Fruit fly (Drosophila melanogaster): ENCODE results near the gene rols.

Gene rols

DNA sequence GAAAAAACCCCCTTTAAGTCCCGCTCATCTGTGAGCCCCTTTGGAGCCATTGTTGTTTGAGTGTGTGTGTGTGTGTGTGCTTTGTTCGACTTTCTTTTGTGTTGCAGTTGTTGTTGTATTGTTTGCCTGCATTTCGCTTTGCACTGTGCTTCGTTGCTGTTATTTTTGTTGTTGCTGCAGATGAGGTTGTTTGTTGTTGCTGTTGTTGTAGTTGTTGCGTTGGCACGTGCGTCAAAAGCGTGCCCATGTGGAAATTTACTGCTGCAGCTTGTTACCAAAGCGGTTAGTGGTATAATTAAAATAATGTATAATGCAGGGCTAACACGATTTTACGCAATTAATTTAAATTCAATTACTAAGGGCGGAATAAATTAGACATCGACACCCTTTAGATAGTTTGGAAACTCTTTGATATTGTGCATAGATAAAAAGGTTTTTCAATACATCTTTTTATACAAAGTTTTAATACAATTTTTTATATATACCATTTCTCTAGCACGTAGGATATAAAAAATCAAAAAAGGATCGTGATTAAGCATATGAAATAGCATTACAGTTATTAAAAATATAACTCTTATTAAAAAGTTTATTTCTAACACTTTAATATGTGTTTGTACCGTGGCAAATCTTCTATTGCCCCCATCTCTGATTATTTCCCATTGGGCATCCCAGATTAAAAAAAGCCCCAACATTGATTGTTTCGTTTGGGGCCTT lies 25.7 kb upstream of the rols start:
- no peak for TF ChIP-seq CG8478 (optimal IDR thresholded peaks at IDR 0.05)
- TF ChIP-seq CTCF (optimal IDR thresholded peaks at IDR 0.05): no peak

DNA sequence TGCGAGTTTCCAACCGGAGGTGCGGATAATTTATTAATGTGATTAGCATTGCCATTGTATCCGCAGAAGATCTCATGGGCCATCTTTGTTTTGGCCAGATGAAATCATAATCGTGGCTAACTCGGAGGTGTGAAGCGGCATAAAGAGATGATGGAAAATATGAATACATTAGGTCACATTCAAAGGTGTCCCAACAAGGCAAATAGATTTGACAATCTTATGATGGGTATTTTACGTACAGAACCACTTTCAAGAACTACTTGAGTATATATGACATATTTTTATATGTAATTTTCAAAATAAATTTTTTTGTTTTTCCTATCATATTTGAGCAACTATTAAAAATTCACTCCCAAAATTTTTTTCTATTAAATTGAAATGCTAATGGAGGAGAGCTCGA lies 23.7 kb upstream of the rols start, which contains the start of gene CG17154:
Gene CG17154, plus strand, starts transcription at position 301 of the 400 bp plus-strand sequence.
- TF ChIP-seq CTCF (optimal IDR thresholded peaks at IDR 0.05): no peak
- no peak for TF ChIP-seq CG8478 (optimal IDR thresholded peaks at IDR 0.05)

DNA sequence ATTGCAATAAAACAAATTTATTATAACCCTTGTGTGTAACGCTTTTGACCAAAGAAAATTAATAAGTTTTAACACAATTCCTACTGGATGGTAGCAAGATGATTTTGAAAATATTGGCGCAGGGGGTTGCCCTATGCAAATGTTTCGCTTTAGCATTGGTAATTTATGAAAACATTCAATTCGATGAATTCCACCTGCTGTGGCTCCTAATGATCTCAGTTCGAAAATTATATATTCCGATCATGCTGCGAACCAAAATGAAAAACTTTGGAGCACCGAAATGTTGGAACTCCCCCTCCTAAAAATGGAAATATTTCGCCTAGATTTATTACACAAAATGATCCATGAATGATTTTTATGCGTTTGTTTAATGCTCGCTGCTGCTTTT lies 21.0 kb upstream of the rols start:
- TF ChIP-seq CG8478 (optimal IDR thresholded peaks at IDR 0.05): no peak
- TF ChIP-seq CTCF (optimal IDR thresholded peaks at IDR 0.05): no peak

DNA sequence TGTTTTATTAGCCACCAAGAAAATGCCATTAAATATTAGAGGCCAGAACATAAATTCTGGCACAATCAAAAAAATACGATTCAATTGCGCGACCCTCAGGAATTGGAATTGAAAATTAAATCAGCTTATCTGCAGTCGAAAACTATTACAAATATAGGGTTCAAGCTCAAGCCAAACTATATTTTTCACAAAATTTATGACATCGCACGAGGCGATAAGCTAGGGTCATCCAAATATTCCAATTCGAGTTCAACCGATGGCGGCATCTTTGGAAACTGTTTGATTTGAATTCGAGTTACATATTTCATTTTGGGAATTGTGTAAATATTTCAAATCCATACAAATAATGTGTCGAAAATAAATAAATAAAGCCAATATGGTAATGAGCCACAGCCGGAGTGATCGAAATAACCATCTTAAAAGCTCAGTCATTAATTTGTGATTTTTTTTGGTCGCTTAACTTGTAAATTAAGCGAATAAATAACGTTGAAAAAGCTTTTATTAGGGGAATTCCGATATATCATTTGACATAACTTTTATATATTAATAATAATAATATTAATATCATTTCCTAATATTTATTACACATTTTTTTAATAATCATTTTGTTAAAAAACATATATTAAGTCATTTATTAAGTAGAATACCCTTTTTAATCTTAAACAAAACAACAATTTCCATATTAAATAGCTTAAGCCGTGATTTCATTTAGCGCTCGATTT lies 20.5 kb upstream of the rols start:
- TF ChIP-seq CTCF (optimal IDR thresholded peaks at IDR 0.05): no peak
- TF ChIP-seq CG8478 (optimal IDR thresholded peaks at IDR 0.05): no peak

DNA sequence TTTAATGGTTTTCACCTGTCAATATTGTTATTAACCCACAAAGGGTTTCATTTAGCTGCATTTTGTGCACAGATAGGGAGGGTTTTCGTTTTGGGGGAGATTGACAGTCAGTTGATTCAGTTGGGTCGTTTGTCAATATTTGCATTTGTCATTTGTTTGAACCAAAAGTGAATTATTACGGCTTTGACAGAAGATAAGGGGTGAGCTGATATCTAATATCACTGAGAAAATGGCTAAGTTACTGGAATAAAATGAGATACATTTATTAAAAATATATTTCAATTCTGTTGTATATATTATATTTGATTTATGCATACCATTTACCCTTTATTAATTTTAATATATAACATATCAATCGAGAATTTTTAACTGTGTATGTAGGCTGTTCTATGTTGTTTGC lies 19.2 kb upstream of the rols start:
- no peak for TF ChIP-seq CTCF (optimal IDR thresholded peaks at IDR 0.05)
- no peak for TF ChIP-seq CG8478 (optimal IDR thresholded peaks at IDR 0.05)

DNA sequence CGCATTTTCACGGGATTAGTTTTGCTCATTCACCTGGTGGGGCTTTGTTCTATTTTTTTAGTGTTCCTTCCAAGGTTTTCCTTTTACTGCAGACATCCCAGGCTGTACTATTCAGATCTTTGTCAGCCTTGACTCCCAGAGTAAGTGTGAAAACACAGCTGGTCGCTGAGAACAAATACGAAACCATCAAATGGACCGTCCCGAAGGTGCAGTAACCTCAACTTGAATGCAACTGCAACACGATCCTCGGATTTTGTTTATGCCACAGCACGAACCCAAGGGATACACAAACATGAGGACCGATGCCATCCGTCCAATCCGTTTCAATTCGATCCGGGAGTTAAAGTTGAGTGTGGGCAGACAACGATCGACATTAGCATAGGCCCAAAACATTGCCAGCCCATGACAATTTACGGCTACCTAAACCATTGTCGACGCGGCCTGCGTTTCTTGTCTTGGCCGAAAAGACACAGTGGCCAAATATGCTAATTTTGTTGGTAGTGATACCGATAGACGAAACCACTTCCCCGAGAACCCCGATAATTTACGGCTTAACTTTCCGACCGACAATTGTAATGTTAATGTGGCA lies 18.5 kb upstream of the rols start:
- TF ChIP-seq CG8478 (optimal IDR thresholded peaks at IDR 0.05) (no peak), CTCF (optimal IDR thresholded peaks at IDR 0.05) (no peak)

DNA sequence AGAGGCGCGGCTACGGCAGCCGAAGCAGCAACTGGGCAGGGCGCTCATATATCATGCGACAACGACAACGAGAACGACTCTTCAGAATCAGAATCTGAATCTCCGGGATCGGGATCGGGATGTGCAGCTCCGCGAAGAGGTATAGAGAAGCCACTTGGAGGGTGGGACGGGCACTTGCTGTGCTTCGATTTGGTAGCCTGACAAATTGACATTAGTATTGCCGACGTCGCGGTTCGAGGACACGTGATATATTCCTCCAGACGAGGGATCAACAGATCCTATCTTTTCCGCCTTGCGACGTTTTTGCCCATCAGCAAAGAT lies 17.8 kb upstream of the rols start:
- TF ChIP-seq CG8478 (optimal IDR thresholded peaks at IDR 0.05): no peak
- no peak for TF ChIP-seq CTCF (optimal IDR thresholded peaks at IDR 0.05)

DNA sequence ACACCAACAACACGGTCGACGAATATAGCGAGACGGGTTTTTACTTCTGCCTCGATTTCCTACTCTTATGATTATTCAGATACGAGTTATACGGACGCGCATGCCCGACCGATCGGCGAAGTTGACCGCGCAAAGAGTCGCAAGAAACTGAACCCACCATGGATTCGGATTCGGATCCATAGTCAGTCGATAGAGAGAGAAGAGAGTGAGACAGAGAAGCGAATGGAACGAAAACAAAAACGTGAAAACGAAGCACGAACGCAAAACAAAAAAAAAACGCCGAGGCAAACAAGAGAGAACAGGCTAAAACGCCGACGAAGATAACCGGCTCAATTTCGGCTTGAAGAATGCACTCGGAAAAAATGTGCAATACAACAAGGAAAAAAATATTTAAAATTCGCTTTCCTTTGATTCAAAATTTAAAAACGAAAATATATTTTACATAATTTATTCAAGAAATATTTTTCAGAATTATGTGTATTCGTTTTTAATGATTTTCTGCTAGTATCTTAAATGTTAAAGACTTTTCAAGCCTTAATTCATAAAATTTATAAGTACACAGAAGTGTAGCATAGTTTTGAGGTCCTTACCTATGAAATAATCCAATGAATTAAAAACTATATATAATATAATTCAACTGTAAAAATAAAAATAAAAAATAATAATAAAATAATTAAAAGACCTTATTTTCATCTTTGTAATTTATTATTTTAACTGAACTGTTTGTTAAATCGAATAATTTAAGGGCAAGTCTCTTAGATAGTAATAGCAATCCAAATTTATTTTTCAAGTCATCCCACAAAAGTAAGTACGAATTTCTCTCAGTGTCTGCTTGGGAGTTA lies 17.2 kb upstream of the rols start, which contains the start of gene Sema5c:
Gene Sema5c, minus strand, starts transcription at position 152 of the 842 bp plus-strand sequence.
- no peak for TF ChIP-seq CG8478 (optimal IDR thresholded peaks at IDR 0.05)

DNA sequence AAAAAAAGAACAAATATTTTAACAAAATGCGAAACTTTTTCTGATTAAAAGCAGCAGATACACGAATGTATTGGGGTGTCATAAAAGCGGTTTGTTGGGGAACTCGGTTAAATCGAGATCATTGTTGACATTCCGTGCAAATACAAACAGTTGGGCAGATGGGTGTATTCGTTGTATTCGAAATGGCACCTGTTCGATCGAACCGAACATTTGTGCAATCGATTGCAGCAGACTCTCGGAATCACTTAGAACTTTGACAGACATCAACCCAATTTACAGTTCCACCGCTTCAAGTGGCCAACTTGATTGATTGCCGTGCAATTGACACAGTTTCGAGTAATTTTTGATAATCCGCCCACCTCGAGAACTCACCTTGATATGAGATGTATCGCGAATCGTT lies 15.8 kb upstream of the rols start:
- no peak for TF ChIP-seq CTCF (optimal IDR thresholded peaks at IDR 0.05)
- TF ChIP-seq CG8478 (optimal IDR thresholded peaks at IDR 0.05): no peak

DNA sequence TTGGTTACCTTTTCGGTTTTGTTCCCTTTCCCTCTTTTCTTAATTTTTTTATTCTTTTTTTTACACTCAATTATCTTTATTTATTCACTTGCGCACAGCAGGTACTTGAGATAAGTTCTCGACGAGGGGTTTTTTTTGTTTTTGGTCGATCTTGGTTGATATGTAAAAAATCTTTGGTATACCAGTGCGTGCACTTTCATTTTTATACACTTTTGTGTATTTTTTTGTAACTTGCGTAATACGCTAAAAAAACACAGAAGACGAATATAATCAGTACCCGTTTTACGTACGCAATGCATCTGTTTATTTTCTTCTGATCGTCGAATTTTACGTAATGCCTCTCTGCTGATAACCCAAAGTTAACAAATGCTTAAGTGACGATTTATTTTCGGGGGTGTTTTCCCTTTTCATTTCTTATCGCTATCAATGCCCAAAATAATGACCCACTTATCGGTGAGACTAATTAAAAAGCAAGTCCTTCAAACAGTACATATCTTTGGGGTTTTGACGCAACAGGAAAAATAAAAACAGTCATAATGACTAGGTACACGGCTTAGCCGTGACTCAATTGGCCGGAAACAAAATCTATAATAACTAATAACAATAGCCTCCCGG lies 14.8 kb upstream of the rols start:
- no peak for TF ChIP-seq CG8478 (optimal IDR thresholded peaks at IDR 0.05)
- TF ChIP-seq CTCF (optimal IDR thresholded peaks at IDR 0.05): no peak

DNA sequence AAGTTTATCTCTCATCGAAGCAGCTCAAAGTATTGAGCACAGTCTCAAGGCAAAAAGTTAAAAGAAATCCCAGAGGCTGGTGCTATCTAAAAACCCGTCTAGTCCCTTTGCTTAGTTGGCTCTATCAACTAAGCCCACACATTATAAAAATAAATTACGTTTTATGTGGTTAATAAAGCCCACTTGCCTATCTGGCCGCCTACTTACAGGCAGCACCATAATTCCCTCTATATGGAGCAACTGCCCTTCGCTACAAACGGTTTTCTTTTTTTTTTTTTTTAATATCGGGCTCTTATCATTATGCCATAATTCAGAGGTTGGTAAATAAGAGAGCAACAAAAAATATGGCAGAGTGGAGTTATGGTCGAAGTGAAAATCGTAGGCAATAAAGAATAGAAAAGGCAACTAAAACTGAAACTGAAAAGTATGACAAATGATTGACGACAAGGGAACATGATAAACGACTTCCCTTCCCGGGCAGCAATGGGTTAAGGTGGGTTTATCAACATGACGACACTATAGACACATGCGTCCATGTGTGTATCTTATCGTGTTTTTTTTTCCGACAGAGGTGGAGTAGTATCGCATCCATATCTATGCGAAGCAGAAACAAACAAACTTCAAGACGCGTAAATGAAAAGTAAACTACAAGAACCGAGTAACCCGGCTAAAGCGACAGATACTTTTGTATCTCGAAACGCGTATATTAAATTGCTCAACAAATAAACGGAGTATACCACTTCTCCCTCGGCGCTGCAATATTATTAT lies 14.1 kb upstream of the rols start:
- TF ChIP-seq CTCF (optimal IDR thresholded peaks at IDR 0.05): no peak
- TF ChIP-seq CG8478 (optimal IDR thresholded peaks at IDR 0.05): no peak

DNA sequence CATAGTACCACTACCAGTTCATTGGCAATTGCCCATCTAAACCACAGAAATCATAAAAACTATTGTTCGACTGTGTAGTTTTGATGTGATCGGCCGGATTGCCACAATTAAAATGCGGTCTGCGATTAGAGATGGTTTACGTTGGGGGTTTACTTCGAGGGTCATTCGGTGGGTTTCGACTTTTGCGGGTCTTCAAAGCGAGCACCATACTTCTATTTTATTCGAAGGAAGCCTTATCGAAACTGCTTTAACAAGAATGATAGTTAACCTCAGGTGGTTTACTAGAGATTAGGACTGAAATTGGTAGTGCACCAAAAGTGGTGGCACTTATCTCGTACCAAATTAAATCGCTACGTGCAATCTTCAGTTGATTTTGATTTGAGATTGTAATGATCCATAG lies 13.3 kb upstream of the rols start:
- no peak for TF ChIP-seq CTCF (optimal IDR thresholded peaks at IDR 0.05)

DNA sequence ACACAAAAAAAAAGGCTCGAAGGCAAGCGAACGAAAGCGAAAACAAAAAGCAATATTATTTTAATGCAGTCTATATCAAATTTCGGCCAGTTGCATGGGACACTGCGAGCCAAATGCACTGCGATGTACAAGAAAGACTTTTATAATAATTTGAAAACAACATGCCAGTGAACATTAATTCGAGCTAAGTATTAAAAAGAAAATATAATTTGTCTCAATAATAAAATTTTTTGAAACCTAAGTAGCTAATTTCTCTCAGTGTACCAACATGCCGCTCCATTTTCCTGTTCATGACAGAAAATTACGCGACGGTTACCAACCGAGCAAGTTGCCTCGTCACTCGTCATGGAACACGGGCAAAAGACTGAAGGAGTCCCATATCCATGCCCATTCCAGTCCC lies 12.7 kb upstream of the rols start:
- TF ChIP-seq CTCF (optimal IDR thresholded peaks at IDR 0.05): no peak
- no peak for TF ChIP-seq CG8478 (optimal IDR thresholded peaks at IDR 0.05)

DNA sequence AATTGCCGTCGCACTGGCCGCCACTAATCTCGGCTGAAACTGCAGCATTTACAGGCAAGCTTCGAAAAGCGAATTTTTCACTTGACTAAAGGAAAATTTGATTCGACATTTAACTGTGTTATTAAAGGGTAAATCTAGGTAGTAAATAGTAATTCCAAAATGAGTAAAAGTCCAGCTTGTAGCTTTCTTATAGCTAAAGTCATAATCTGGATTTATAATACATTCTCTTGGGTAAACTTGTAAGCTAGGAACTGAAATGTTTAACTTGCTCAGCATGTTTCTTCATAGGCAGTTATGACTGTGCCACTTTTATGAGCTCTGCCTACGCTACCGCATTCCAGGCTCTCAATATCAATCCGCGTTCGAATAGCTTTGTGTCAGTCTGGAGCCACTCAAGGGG lies 11.7 kb upstream of the rols start:
- no peak for TF ChIP-seq CTCF (optimal IDR thresholded peaks at IDR 0.05)
